Fruit fly (Drosophila melanogaster): ENCODE results near the gene Pos.

Gene Pos

DNA sequence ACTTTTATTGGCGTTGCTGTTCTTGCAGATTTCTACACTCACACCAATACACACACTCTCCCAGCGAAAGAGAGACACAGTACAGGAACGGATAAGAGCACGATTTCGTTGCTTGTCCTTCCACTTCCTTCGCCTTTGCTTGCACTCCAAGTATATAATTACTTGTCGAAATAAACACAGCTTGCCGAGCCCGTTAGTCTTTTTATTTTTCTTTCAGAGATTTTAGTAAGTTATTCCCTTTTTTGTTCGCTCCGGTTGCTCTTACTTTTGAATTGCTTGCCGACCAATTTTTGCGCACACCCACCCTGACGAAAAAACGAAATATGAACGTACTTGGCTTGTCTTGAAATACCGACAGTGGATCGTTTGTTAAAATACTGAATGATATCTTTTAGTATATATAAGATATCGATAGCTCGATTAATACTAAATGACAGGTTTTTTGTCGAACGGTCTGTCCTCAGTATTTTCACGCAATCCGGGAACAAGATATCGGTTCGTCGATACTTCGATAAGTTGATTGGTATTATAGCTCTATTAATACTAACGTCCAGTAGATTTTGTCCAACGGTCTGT is 30.1 kb downstream of the Pos start, which contains the start of gene Map205 (continued):
- peak; percentile 13 for TF ChIP-seq CG17385 (GFP tag; optimal IDR thresholded peaks at IDR 0.05)
- TF ChIP-seq esg (GFP tag; conservative IDR thresholded peaks at IDR 0.05), result no peak
- TF ChIP-seq sob (GFP tag; IDR thresholded peaks at IDR 0.05), result no peak
- no peak for TF ChIP-seq CG42726 (GFP tag; IDR thresholded peaks at IDR 0.05; ENCODE audit: partially characterized antibody)
- TF ChIP-seq maf-S (GFP tag; optimal IDR thresholded peaks at IDR 0.05), result no peak
- no peak for TF ChIP-seq hth (optimal IDR thresholded peaks at IDR 0.05)
- no peak for TF ChIP-seq Camta (GFP tag; optimal IDR thresholded peaks at IDR 0.05)
- no peak for TF ChIP-seq CG6791 (GFP tag; IDR thresholded peaks at IDR 0.05; ENCODE audit: partially characterized antibody)
- TF ChIP-seq CG14860 (GFP tag; IDR thresholded peaks at IDR 0.05; ENCODE audit: partially characterized antibody), result no peak
- TF ChIP-seq CG2120 (GFP tag; optimal IDR thresholded peaks at IDR 0.05), result no peak
- TF ChIP-seq CG1832 (GFP tag; optimal IDR thresholded peaks at IDR 0.05), result no peak
- no peak for TF ChIP-seq CG8281 (tag; optimal IDR thresholded peaks at IDR 0.05)
- TF ChIP-seq CG9727 (GFP tag; optimal IDR thresholded peaks at IDR 0.05), result peak; percentile 20
- peak; percentile 43 to 73 for TF ChIP-seq Trl (optimal IDR thresholded peaks at IDR 0.05)
- TF ChIP-seq Trl (GFP tag; optimal IDR thresholded peaks at IDR 0.05), result no peak
- peak; percentile 23 for TF ChIP-seq CG30403 (GFP tag; optimal IDR thresholded peaks at IDR 0.05)
- peak; percentile 79 for TF ChIP-seq CG15514 (GFP tag; optimal IDR thresholded peaks at IDR 0.05)
- TF ChIP-seq cwo (GFP tag; optimal IDR thresholded peaks at IDR 0.05), result no peak
- TF ChIP-seq Atf6 (GFP tag; IDR thresholded peaks at IDR 0.05), result no peak
- peak; percentile 67 for TF ChIP-seq CG7745 (tag; optimal IDR thresholded peaks at IDR 0.05)
- no peak for TF ChIP-seq Hey (tag; optimal IDR thresholded peaks at IDR 0.05)
- no peak for TF ChIP-seq CG5245 (GFP tag; optimal IDR thresholded peaks at IDR 0.05)
- TF ChIP-seq mld (GFP tag; IDR thresholded peaks at IDR 0.05; ENCODE audit: partially characterized antibody), result no peak
- no peak for TF ChIP-seq sim (GFP tag; IDR thresholded peaks at IDR 0.05)
- TF ChIP-seq bab2 (GFP tag; optimal IDR thresholded peaks at IDR 0.05), result no peak
- peak; percentile 75 for TF ChIP-seq nmo (GFP tag; optimal IDR thresholded peaks at IDR 0.05)
- TF ChIP-seq CG11504 (tag; optimal IDR thresholded peaks at IDR 0.05), result peak; percentile 21
- peak; percentile 63 for TF ChIP-seq phol (tag; optimal IDR thresholded peaks at IDR 0.05)
- no peak for TF ChIP-seq vvl (GFP tag; IDR thresholded peaks at IDR 0.05)
- peak; percentile 61 for TF ChIP-seq CrebB (tag; optimal IDR thresholded peaks at IDR 0.05)
- peak; percentile 95 for TF ChIP-seq CG33213 (GFP tag; optimal IDR thresholded peaks at IDR 0.05)
- no peak for TF ChIP-seq CG12942 (GFP tag; optimal IDR thresholded peaks at IDR 0.05)
- TF ChIP-seq CG33557 (GFP tag; optimal IDR thresholded peaks at IDR 0.05), result peak; percentile 11
- peak; percentile 79 for TF ChIP-seq CG10267 (tag; optimal IDR thresholded peaks at IDR 0.05)
- TF ChIP-seq eve (GFP tag; optimal IDR thresholded peaks at IDR 0.05), result peak in 1 of 2 experiments; percentile 68
- no peak for TF ChIP-seq Kr (GFP tag; optimal IDR thresholded peaks at IDR 0.05)
- TF ChIP-seq Atf-2 (GFP tag; optimal IDR thresholded peaks at IDR 0.05), result no peak
- TF ChIP-seq cg (GFP tag; optimal IDR thresholded peaks at IDR 0.05), result peak; percentile 72
- TF ChIP-seq Pdp1 (GFP tag; optimal IDR thresholded peaks at IDR 0.05), result peak in 1 of 2 experiments; percentile 61
- no peak for TF ChIP-seq CG32532 (GFP tag; IDR thresholded peaks at IDR 0.05)
- TF ChIP-seq sug (tag; optimal IDR thresholded peaks at IDR 0.05), result peak; percentile 31
- TF ChIP-seq chn (GFP tag; optimal IDR thresholded peaks at IDR 0.05), result peak; percentile 8
